Fruit fly (Drosophila melanogaster): Measurements from ENCODE around the gene stai.

Gene stai

DNA sequence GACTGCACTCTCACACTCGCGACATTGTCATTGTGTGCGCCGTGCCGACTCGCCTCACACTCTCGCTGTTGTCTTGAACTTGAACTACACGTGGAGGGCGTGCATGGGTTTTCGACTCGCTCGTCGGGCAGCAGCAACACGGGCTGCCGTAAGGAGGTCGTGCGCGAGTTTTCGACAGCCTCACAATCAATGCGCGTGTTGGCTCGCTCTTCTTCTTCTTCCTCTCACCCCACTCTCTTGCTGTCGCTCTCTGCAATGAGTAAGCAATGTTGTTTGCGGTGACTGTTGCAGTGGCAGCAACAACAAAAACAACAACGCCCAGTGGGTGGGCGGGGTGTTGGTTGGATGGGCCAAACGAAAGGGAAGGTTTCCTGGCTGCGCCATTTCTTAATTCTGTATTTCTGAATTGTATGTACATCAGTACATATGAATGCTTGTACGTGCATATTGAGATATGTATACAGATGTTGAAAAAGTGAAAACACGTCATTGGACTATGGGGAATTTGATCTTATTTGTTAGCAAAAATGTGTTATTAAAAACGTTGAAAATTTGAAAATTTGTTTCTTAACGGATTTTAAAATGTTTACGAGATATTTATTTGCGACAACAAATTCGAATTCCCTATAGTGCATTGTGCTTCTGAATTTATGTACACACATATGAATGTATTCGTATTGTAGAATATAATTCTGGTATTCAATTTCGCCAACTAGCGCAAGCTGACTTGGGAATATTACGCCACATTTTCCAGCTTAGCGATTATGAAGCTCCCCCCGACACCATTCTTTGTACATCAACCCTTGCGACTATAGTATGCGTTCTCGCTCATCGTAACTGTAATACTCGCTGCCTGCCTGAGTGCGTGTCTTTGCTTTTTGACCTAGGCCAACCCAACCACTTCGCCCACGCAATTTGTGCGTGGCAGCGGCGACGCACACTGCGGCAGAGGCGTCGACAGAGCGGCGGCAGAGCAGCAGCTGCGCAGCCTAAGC, 11.5 kb upstream of the stai start (continued):
- TF ChIP-seq CG8089 (GFP tag; optimal IDR thresholded peaks at IDR 0.05) (no peak), tll (GFP tag; optimal IDR thresholded peaks at IDR 0.05) (peak in 1 of 2 experiments; percentile 91), NK7.1 (GFP tag; optimal IDR thresholded peaks at IDR 0.05) (no peak), CG6813 (GFP tag; optimal IDR thresholded peaks at IDR 0.05) (peak; percentile 42), Hr39 (optimal IDR thresholded peaks at IDR 0.05) (no peak), Hmr (GFP tag; optimal IDR thresholded peaks at IDR 0.05) (peak; percentile 73), CG11696 (GFP tag; IDR thresholded peaks at IDR 0.05) (peak; percentile 40; the same call in 1 of the 2 replicates), prd (optimal IDR thresholded peaks at IDR 0.05) (no peak), prd (GFP tag; IDR thresholded peaks at IDR 0.05) (no peak), ham (GFP tag; IDR thresholded peaks at IDR 0.05) (no peak), chinmo (GFP tag; IDR thresholded peaks at IDR 0.05; ENCODE audit: partially characterized antibody) (peak; percentile 100), CG7839 (tag; optimal IDR thresholded peaks at IDR 0.05) (peak; percentile 55), CG16815 (GFP tag; optimal IDR thresholded peaks at IDR 0.05) (peak; percentile 20), schlank (tag; optimal IDR thresholded peaks at IDR 0.05) (no peak), CG17912 (GFP tag; optimal IDR thresholded peaks at IDR 0.05) (peak; percentile 43), ac (GFP tag; optimal IDR thresholded peaks at IDR 0.05) (peak; percentile 1), kni (GFP tag; optimal IDR thresholded peaks at IDR 0.05) (peak; percentile 97), Stat92E (GFP tag; optimal IDR thresholded peaks at IDR 0.05) (peak in 1 of 3 experiments; percentile 70), vvl (GFP tag; IDR thresholded peaks at IDR 0.05) (peak; percentile 61), stc (GFP tag; IDR thresholded peaks at IDR 0.05) (no peak), Trl (optimal IDR thresholded peaks at IDR 0.05) (peak; percentile 75 to 81), Trl (GFP tag; optimal IDR thresholded peaks at IDR 0.05) (peak; percentile 42), emc (GFP tag; optimal IDR thresholded peaks at IDR 0.05) (no peak), CG4282 (GFP tag; optimal IDR thresholded peaks at IDR 0.05) (peak; percentile 34), CG8281 (tag; optimal IDR thresholded peaks at IDR 0.05) (peak; percentile 39), nerfin-1 (tag; optimal IDR thresholded peaks at IDR 0.05) (peak; percentile 76), gt (GFP tag; IDR thresholded peaks at IDR 0.05) (no peak), CHES-1-like (GFP tag; optimal IDR thresholded peaks at IDR 0.05) (no peak), E2f1 (GFP tag; IDR thresholded peaks at IDR 0.05) (no peak), chif (GFP tag; optimal IDR thresholded peaks at IDR 0.05) (peak in 1 of 2 experiments; percentile 10), Poxn (GFP tag; IDR thresholded peaks at IDR 0.05) (no peak), BtbVII (GFP tag; optimal IDR thresholded peaks at IDR 0.05) (no peak), CG13287 (GFP tag; IDR thresholded peaks at IDR 0.05; ENCODE audit: partially characterized antibody) (peak; percentile 64; the same call in 1 of the 2 replicates), CG13123 (GFP tag; optimal IDR thresholded peaks at IDR 0.05) (no peak), CG3065 (GFP tag; optimal IDR thresholded peaks at IDR 0.05) (peak; percentile 46), cad (GFP tag; optimal IDR thresholded peaks at IDR 0.05) (no peak), cas (GFP tag; IDR thresholded peaks at IDR 0.05) (no peak), CG8359 (GFP tag; optimal IDR thresholded peaks at IDR 0.05; ENCODE audit: borderline replicate concordance) (peak; percentile 0), CG14441 (GFP tag; IDR thresholded peaks at IDR 0.05) (no peak), CG4617 (GFP tag; optimal IDR thresholded peaks at IDR 0.05; ENCODE audit: borderline replicate concordance) (no peak), sc (optimal IDR thresholded peaks at IDR 0.05) (no peak), sc (GFP tag; optimal IDR thresholded peaks at IDR 0.05) (peak; percentile 25), pita (GFP tag; optimal IDR thresholded peaks at IDR 0.05) (no peak), scrt (GFP tag; optimal IDR thresholded peaks at IDR 0.05) (peak; percentile 64), CG1832 (GFP tag; optimal IDR thresholded peaks at IDR 0.05) (no peak), CG11456 (GFP tag; IDR thresholded peaks at IDR 0.05) (no peak), CG3726 (GFP tag; IDR thresholded peaks at IDR 0.05) (no peak), Drgx (GFP tag; IDR thresholded peaks at IDR 0.05) (peak; percentile 34; the same call in 1 of the 2 replicates), Dip3 (GFP tag; optimal IDR thresholded peaks at IDR 0.05) (no peak)

Data from whole organism, embryonic.